Worm (Caenorhabditis elegans) whole organism, L3 larva: ENCODE data around the gene ckb-3.

Source experiments
- R02D3.7 ChIP-seq: fragments of 150-350 bp; optimal IDR thresholded peaks from 2 replicates; lab custom pipeline; 2014; ENCODE audit warnings: missing biosample characterization, missing genetic modification characterization
- ZK546.5 ChIP-seq: sonication (generic microtip); optimal IDR thresholded peaks from 2 replicates; lab custom pipeline; 2017; ENCODE audit warnings: missing biosample characterization, missing genetic modification characterization
- ceh-28 ChIP-seq: fragments of 150-350 bp; optimal IDR thresholded peaks from 2 replicates; lab custom pipeline; 2014; ENCODE audit warnings: missing biosample characterization, missing genetic modification reagents, missing genetic modification characterization
- ceh-9 ChIP-seq: sonication (generic microtip); optimal IDR thresholded peaks from 2 replicates; lab custom pipeline; 2018; ENCODE audit warnings: missing biosample characterization, missing genetic modification characterization
- egl-5 ChIP-seq: fragments of 150-350 bp; optimal IDR thresholded peaks from 2 replicates; lab custom pipeline; 2017; ENCODE audit warnings: missing biosample characterization, missing genetic modification reagents, missing genetic modification characterization, inconsistent platforms
- elt-1 ChIP-seq: fragments of 150-350 bp; optimal IDR thresholded peaks from 2 replicates; lab custom pipeline; 2014; ENCODE audit warnings: missing biosample characterization, missing genetic modification characterization
- elt-2 ChIP-seq: sonication (generic microtip); optimal IDR thresholded peaks from 2 replicates; lab custom pipeline; 2016; ENCODE audit warnings: missing genetic modification reagents, mild to moderate bottlenecking, missing genetic modification characterization, missing compliant biosample characterization
- elt-3 ChIP-seq, 3 experiments: fragments of 150-350 bp in 1 of 3; sonication (generic microtip) in 2 of 3; optimal IDR thresholded peaks; 2 replicates in 2 of 3; 4 replicates in 1 of 3; lab custom pipeline; 2014 to 2017; ENCODE audit warnings: missing biosample characterization in 3 of 3, missing genetic modification characterization in 3 of 3
- eor-1 ChIP-seq, 2 experiments: fragments of 150-350 bp; optimal IDR thresholded peaks; 2 replicates each; lab custom pipeline; 2014 to 2018; ENCODE audit warnings: missing biosample characterization in 2 of 2, missing genetic modification characterization in 2 of 2
- fkh-10 ChIP-seq: sonication (generic microtip); optimal IDR thresholded peaks from 2 replicates; lab custom pipeline; 2017; ENCODE audit warnings: missing biosample characterization, missing genetic modification reagents, missing genetic modification characterization
- fkh-2 ChIP-seq: fragments of 150-350 bp; optimal IDR thresholded peaks from 2 replicates; lab custom pipeline; 2014; ENCODE audit warnings: missing biosample characterization, missing genetic modification reagents, missing genetic modification characterization
- hmg-11 ChIP-seq: sonication (generic microtip); optimal IDR thresholded peaks from 2 replicates; lab custom pipeline; 2016; ENCODE audit warnings: missing genetic modification characterization, missing compliant biosample characterization
- jun-1 ChIP-seq: fragments of 150-350 bp; optimal IDR thresholded peaks from 2 replicates; lab custom pipeline; 2014; ENCODE audit warnings: missing biosample characterization, missing genetic modification reagents, missing genetic modification characterization
- lin-15B ChIP-seq: fragments of 150-350 bp; optimal IDR thresholded peaks from 2 replicates; lab custom pipeline; 2014; ENCODE audit warnings: missing biosample characterization, missing genetic modification characterization
- lin-39 ChIP-seq: fragments of 150-350 bp; optimal IDR thresholded peaks from 2 replicates; lab custom pipeline; 2018; ENCODE audit warnings: missing biosample characterization, missing genetic modification reagents, missing genetic modification characterization
- lsy-12 ChIP-seq: sonication (generic microtip); optimal IDR thresholded peaks from 2 replicates; lab custom pipeline; 2016; ENCODE audit warnings: mild to moderate bottlenecking, missing genetic modification characterization, missing compliant biosample characterization
- mdl-1 ChIP-seq: fragments of 150-350 bp; optimal IDR thresholded peaks from 2 replicates; lab custom pipeline; 2014; ENCODE audit warnings: missing biosample characterization, missing genetic modification characterization
- nfya-1 ChIP-seq: sonication (generic microtip); optimal IDR thresholded peaks from 2 replicates; lab custom pipeline; 2017; ENCODE audit warnings: missing genetic modification characterization, mild to moderate bottlenecking, missing compliant biosample characterization, antibody characterized with exemption, moderate library complexity; ENCODE audit not compliant: insufficient read depth
- nhr-23 ChIP-seq: fragments of 150-350 bp; optimal IDR thresholded peaks from 2 replicates; lab custom pipeline; 2014; ENCODE audit warnings: missing biosample characterization, missing genetic modification reagents, missing genetic modification characterization
- nhr-237 ChIP-seq: fragments of 150-350 bp; optimal IDR thresholded peaks from 2 replicates; lab custom pipeline; 2014; ENCODE audit warnings: missing biosample characterization, missing genetic modification characterization
- nhr-25 ChIP-seq: sonication (generic microtip); optimal IDR thresholded peaks from 2 replicates; lab custom pipeline; 2017; ENCODE audit warnings: missing biosample characterization, missing genetic modification characterization
- nhr-43 ChIP-seq: sonication (generic microtip); optimal IDR thresholded peaks from 2 replicates; lab custom pipeline; 2016; ENCODE audit warnings: mild to moderate bottlenecking, missing genetic modification characterization, missing compliant biosample characterization; ENCODE audit not compliant: poor library complexity, severe bottlenecking
- nhr-77 ChIP-seq: fragments of 150-350 bp; optimal IDR thresholded peaks from 2 replicates; lab custom pipeline; 2014; ENCODE audit warnings: missing biosample characterization, missing genetic modification characterization
- pha-4 ChIP-seq: fragments of 150-350 bp; optimal IDR thresholded peaks from 2 replicates; lab custom pipeline; 2014; ENCODE audit warnings: missing biosample characterization, missing genetic modification reagents, missing genetic modification characterization
- snpc-4 ChIP-seq: fragments of 150-350 bp; optimal IDR thresholded peaks from 2 replicates; lab custom pipeline; 2014; ENCODE audit warnings: missing biosample characterization, missing genetic modification characterization
- tbx-2 ChIP-seq: sonication (generic microtip); optimal IDR thresholded peaks from 2 replicates; lab custom pipeline; 2016; ENCODE audit warnings: mild to moderate bottlenecking, missing genetic modification characterization, missing compliant biosample characterization
- unc-39 ChIP-seq: sonication (generic microtip); optimal IDR thresholded peaks from 4 replicates; lab custom pipeline; 2017; ENCODE audit warnings: missing biosample characterization, missing genetic modification characterization
- unc-62 ChIP-seq: fragments of 150-350 bp; sonication (generic microtip); optimal IDR thresholded peaks from 4 replicates; lab custom pipeline; 2014; ENCODE audit warnings: missing biosample characterization, missing genetic modification reagents, missing genetic modification characterization
- zag-1 ChIP-seq: fragments of 150-350 bp; optimal IDR thresholded peaks from 2 replicates; lab custom pipeline; 2014; ENCODE audit warnings: missing biosample characterization, missing genetic modification characterization
- ztf-11 ChIP-seq: fragments of 150-350 bp; optimal IDR thresholded peaks from 2 replicates; lab custom pipeline; 2014; ENCODE audit warnings: missing biosample characterization, missing genetic modification characterization
- ztf-4 ChIP-seq: fragments of 150-350 bp; optimal IDR thresholded peaks from 2 replicates; lab custom pipeline; 2014; ENCODE audit warnings: missing biosample characterization, missing genetic modification characterization

The ckb-3 gene

ce11 chrIII:4370585-4370984 is at the start of gene ckb-3:
Gene ckb-3 (plus strand): TSS chrIII:4370885.
- TF ChIP-seq ZK546.5 (tag; lab: Kevin White, UChicago) = no peak
- TF ChIP-seq mdl-1 (tag; lab: Kevin White, UChicago) = no peak
- no peak for TF ChIP-seq nhr-77 (tag; lab: Kevin White, UChicago)
- no peak for TF ChIP-seq zag-1
- TF ChIP-seq R02D3.7 (tag; lab: Kevin White, UChicago) = no peak
- no peak for TF ChIP-seq unc-39 (tag; lab: Kevin White, UChicago)
- TF ChIP-seq pha-4 (tag; lab: Kevin White, UChicago) = no peak
- no peak for TF ChIP-seq eor-1 (tag; optimal IDR thresholded peaks at IDR 0.05; lab: Kevin White, UChicago)
- TF ChIP-seq fkh-2 (tag; lab: Kevin White, UChicago) = no peak
- TF ChIP-seq fkh-10 = no peak
- no peak for TF ChIP-seq elt-1
- no peak for TF ChIP-seq snpc-4 (tag; lab: Kevin White, UChicago)
- no peak for TF ChIP-seq elt-3 (tag; optimal IDR thresholded peaks at IDR 0.05; lab: Kevin White, UChicago)
- TF ChIP-seq nhr-25 (tag; lab: Kevin White, UChicago) = no peak
- no peak for TF ChIP-seq elt-2 (tag; lab: Kevin White, UChicago)
- TF ChIP-seq nhr-237 = no peak

ce11 chrIII:4321399-4321798 is 49.3 kb upstream of the ckb-3 start, which contains the start of gene H38K22.7:
Gene H38K22.7 (plus strand): TSS chrIII:4321699.
- no peak for TF ChIP-seq ztf-4
- no peak for TF ChIP-seq nfya-1
- no peak for TF ChIP-seq ztf-11 (tag; lab: Kevin White, UChicago)
- no peak for TF ChIP-seq elt-3 (tag; optimal IDR thresholded peaks at IDR 0.05; lab: Kevin White, UChicago)
- TF ChIP-seq tbx-2 (tag; lab: Kevin White, UChicago) = no peak
- no peak for TF ChIP-seq mdl-1 (tag; lab: Kevin White, UChicago)
- no peak for TF ChIP-seq R02D3.7 (tag; lab: Kevin White, UChicago)
- no peak for TF ChIP-seq nhr-23 (tag; lab: Kevin White, UChicago)
- no peak for TF ChIP-seq jun-1
- no peak for TF ChIP-seq lin-15B
- TF ChIP-seq hmg-11 = no peak
- TF ChIP-seq lsy-12 (tag; lab: Kevin White, UChicago) = no peak
- no peak for TF ChIP-seq ceh-28 (tag; lab: Kevin White, UChicago)
- TF ChIP-seq unc-62 (GFP tag; lab: Kevin White, UChicago) = no peak
- no peak for TF ChIP-seq ZK546.5 (tag; lab: Kevin White, UChicago)
- no peak for TF ChIP-seq lin-39 (tag; lab: Kevin White, UChicago)
- TF ChIP-seq pha-4 (tag; lab: Kevin White, UChicago) = no peak
- TF ChIP-seq nhr-77 (tag; lab: Kevin White, UChicago) = no peak

- TF ChIP-seq unc-62 (GFP tag; lab: Kevin White, UChicago) (no peak), nhr-237 (no peak), ceh-9 (no peak), pha-4 (tag; lab: Kevin White, UChicago) (peak; percentile 60), nhr-43 (tag; lab: Kevin White, UChicago) (peak; percentile 8), snpc-4 (tag; lab: Kevin White, UChicago) (peak; percentile 16), nhr-23 (tag; lab: Kevin White, UChicago) (no peak), elt-2 (tag; lab: Kevin White, UChicago) (no peak), fkh-2 (tag; lab: Kevin White, UChicago) (no peak), lin-39 (tag; lab: Kevin White, UChicago) (peak; percentile 78), lin-15B (peak; percentile 39), egl-5 (tag; lab: Kevin White, UChicago) (peak; percentile 62), nfya-1 (peak; percentile 68), hmg-11 (peak; percentile 47)
Measured at ce11 chrIII:4323120-4323519, 47.6 kb upstream of the ckb-3 start.

- no peak for TF ChIP-seq egl-5 (tag; lab: Kevin White, UChicago)
- peak; percentile 20 for TF ChIP-seq nhr-23 (tag; lab: Kevin White, UChicago)
- TF ChIP-seq nhr-43 (tag; lab: Kevin White, UChicago) = peak; percentile 43
Measured at ce11 chrIII:4323859-4324258, 46.8 kb upstream of the ckb-3 start, which contains the start of gene H38K22.9. Gene H38K22.9 (plus strand): TSS chrIII:4324159.
